Fruit fly (Drosophila melanogaster) whole organism, embryonic: Measurements from ENCODE around the gene CG34301.

ENCODE experiments used
- Bteb2 ChIP-seq: fragments of 200-800 bp; sonication (Bioruptor generic); optimal IDR thresholded peaks from 2 replicates; lab custom pipeline; 2016; ENCODE audit warnings: missing biosample characterization, missing genetic modification characterization
- CG10979 ChIP-seq: fragments of 200-800 bp; sonication (Bioruptor generic); optimal IDR thresholded peaks from 2 replicates; lab custom pipeline; 2018; ENCODE audit warnings: missing biosample characterization, mild to moderate bottlenecking, missing genetic modification characterization, moderate library complexity
- CG11247 ChIP-seq: fragments of 200-800 bp; sonication (Bioruptor generic); IDR thresholded peaks from 2 replicates; pipeline ENCODE4 v1.3.6; 2022; ENCODE audit warnings: missing biosample characterization, missing genetic modification characterization
- CG12071 ChIP-seq: fragments of 200-800 bp; sonication (Bioruptor generic); optimal IDR thresholded peaks from 3 replicates; lab custom pipeline; 2018; ENCODE audit warnings: missing biosample characterization, mild to moderate bottlenecking, missing genetic modification characterization
- CG15514 ChIP-seq: fragments of 200-800 bp; sonication (Bioruptor generic); optimal IDR thresholded peaks from 3 replicates; lab custom pipeline; 2017; ENCODE audit warnings: missing biosample characterization, missing genetic modification characterization, mild to moderate bottlenecking, moderate library complexity, missing genetic modification reagents
- CG15601 ChIP-seq: fragments of 200-800 bp; sonication (Bioruptor generic); optimal IDR thresholded peaks from 3 replicates; lab custom pipeline; 2019; ENCODE audit warnings: missing biosample characterization, mild to moderate bottlenecking, missing genetic modification characterization, moderate library complexity
- CG16779 ChIP-seq: fragments of 200-800 bp; sonication (Bioruptor generic); IDR thresholded peaks from 2 replicates; pipeline ENCODE4 v1.3.6; 2022; ENCODE audit warnings: missing biosample characterization, missing genetic modification characterization
- CG17802 ChIP-seq: fragments of 200-800 bp; sonication (Bioruptor generic); optimal IDR thresholded peaks from 2 replicates; lab custom pipeline; 2018; ENCODE audit warnings: missing biosample characterization, mild to moderate bottlenecking, missing genetic modification characterization, moderate library complexity
- CG2199 ChIP-seq: fragments of 200-800 bp; sonication (Bioruptor generic); IDR thresholded peaks from 3 replicates; pipeline ENCODE4 v1.3.6; 2022; ENCODE audit warnings: missing biosample characterization, missing genetic modification characterization
- CG2678 ChIP-seq: fragments of 200-800 bp; sonication (Bioruptor generic); optimal IDR thresholded peaks from 3 replicates; lab custom pipeline; 2019; ENCODE audit warnings: missing biosample characterization, mild to moderate bottlenecking, missing genetic modification characterization, moderate library complexity
- CG30431 ChIP-seq: fragments of 200-800 bp; sonication (Bioruptor generic); optimal IDR thresholded peaks from 2 replicates; lab custom pipeline; 2017; ENCODE audit warnings: missing biosample characterization, missing genetic modification characterization
- CG3995 ChIP-seq: fragments of 200-800 bp; sonication (Bioruptor generic); optimal IDR thresholded peaks from 3 replicates; lab custom pipeline; 2016; ENCODE audit warnings: missing biosample characterization, missing genetic modification characterization
- CG4404 ChIP-seq: fragments of 200-800 bp; sonication (Bioruptor generic); IDR thresholded peaks from 2 replicates; pipeline ENCODE4 v1.3.6; 2022; ENCODE audit warnings: missing biosample characterization, missing genetic modification characterization
- CG5953 ChIP-seq: fragments of 200-800 bp; sonication (Bioruptor generic); IDR thresholded peaks from 2 replicates; pipeline ENCODE4 v1.3.6; 2022; ENCODE audit warnings: missing biosample characterization, missing genetic modification characterization
- CG7271 ChIP-seq: fragments of 200-800 bp; sonication (Bioruptor generic); optimal IDR thresholded peaks from 2 replicates; lab custom pipeline; 2018; ENCODE audit warnings: missing biosample characterization, mild to moderate bottlenecking, missing genetic modification characterization, moderate library complexity
- CG7839 ChIP-seq: fragments of 200-800 bp; sonication (Bioruptor generic); optimal IDR thresholded peaks from 3 replicates; lab custom pipeline; 2018; ENCODE audit warnings: missing biosample characterization, mild to moderate bottlenecking, missing genetic modification characterization, moderate library complexity
- CG9215 ChIP-seq: fragments of 200-800 bp; sonication (Bioruptor generic); IDR thresholded peaks from 2 replicates; pipeline ENCODE4 v1.3.6; 2022; ENCODE audit warnings: missing biosample characterization, missing genetic modification characterization
- CG9876 ChIP-seq: fragments of 200-800 bp; sonication (Bioruptor generic); optimal IDR thresholded peaks from 2 replicates; lab custom pipeline; 2016; ENCODE audit warnings: missing biosample characterization, missing genetic modification characterization
- CkIIα-i1 ChIP-seq: fragments of 200-800 bp; sonication (Bioruptor generic); IDR thresholded peaks from 2 replicates; pipeline ENCODE4 v1.3.6; 2022; ENCODE audit warnings: missing biosample characterization, missing genetic modification characterization
- D ChIP-seq, 2 experiments: fragments of 200-800 bp in 1 of 2; fragments of >200 bp in 1 of 2; sonication (Bioruptor generic) in 1 of 2; optimal IDR thresholded peaks; 2 replicates in 1 of 2; 3 replicates in 1 of 2; lab custom pipeline; 2017; ENCODE audit warnings: mild to moderate bottlenecking in 1 of 2, missing biosample characterization in 1 of 2, missing genetic modification characterization in 1 of 2, missing genetic modification reagents in 1 of 2
- Dp ChIP-seq: fragments of 200-800 bp; sonication (Bioruptor generic); optimal IDR thresholded peaks from 2 replicates; lab custom pipeline; 2018; ENCODE audit warnings: missing biosample characterization, mild to moderate bottlenecking, missing genetic modification characterization, moderate library complexity
- E2f2 ChIP-seq: fragments of 200-800 bp; sonication (Bioruptor generic); IDR thresholded peaks from 2 replicates; pipeline ENCODE4 v1.3.6; 2022; ENCODE audit warnings: missing biosample characterization, missing genetic modification characterization
- Fer1 ChIP-seq: fragments of 200-800 bp; sonication (Bioruptor generic); optimal IDR thresholded peaks from 2 replicates; lab custom pipeline; 2017; ENCODE audit warnings: missing biosample characterization, mild to moderate bottlenecking, missing genetic modification characterization
- HHEX ChIP-seq: fragments of 200-800 bp; sonication (Bioruptor generic); optimal IDR thresholded peaks from 3 replicates; lab custom pipeline; 2017; ENCODE audit warnings: missing biosample characterization, mild to moderate bottlenecking, missing genetic modification characterization, missing genetic modification reagents
- HLH3B ChIP-seq: fragments of 200-800 bp; sonication (Bioruptor generic); IDR thresholded peaks from 2 replicates; pipeline ENCODE4 v1.3.6; 2022; ENCODE audit warnings: missing biosample characterization, missing genetic modification characterization
- HLHmδ ChIP-seq: fragments of 200-800 bp; sonication (Bioruptor generic); optimal IDR thresholded peaks from 2 replicates; lab custom pipeline; 2018; ENCODE audit warnings: missing biosample characterization, mild to moderate bottlenecking, missing genetic modification characterization, moderate library complexity
- HmgD ChIP-seq: fragments of 200-800 bp; sonication (Bioruptor generic); optimal IDR thresholded peaks from 3 replicates; lab custom pipeline; 2016; ENCODE audit warnings: missing biosample characterization, missing genetic modification characterization
- Lim3 ChIP-seq: fragments of 200-800 bp; sonication (Bioruptor generic); IDR thresholded peaks from 2 replicates; pipeline ENCODE4 v1.3.6; 2022; ENCODE audit warnings: missing biosample characterization, missing genetic modification characterization
- Scr ChIP-seq: fragments of 200-800 bp; sonication (Bioruptor generic); IDR thresholded peaks from 2 replicates; pipeline ENCODE4 v1.3.6; 2022; ENCODE audit warnings: missing biosample characterization, missing genetic modification characterization; ENCODE audit not compliant: partially characterized antibody
- Sry-β ChIP-seq: fragments of 200-800 bp; sonication (Bioruptor generic); optimal IDR thresholded peaks from 2 replicates; lab custom pipeline; 2018; ENCODE audit warnings: missing biosample characterization, mild to moderate bottlenecking, missing genetic modification characterization, moderate library complexity
- al ChIP-seq: fragments of 200-800 bp; sonication (Bioruptor generic); IDR thresholded peaks from 2 replicates; pipeline ENCODE4 v1.3.6; 2022; ENCODE audit warnings: missing biosample characterization, missing genetic modification characterization
- aop ChIP-seq: fragments of 200-800 bp; sonication (Bioruptor generic); IDR thresholded peaks from 2 replicates; pipeline ENCODE4 v1.3.6; 2022; ENCODE audit warnings: missing biosample characterization, missing genetic modification characterization
- ap ChIP-seq: fragments of 200-800 bp; sonication (Bioruptor generic); IDR thresholded peaks from 2 replicates; pipeline ENCODE4 v1.3.6; 2022; ENCODE audit warnings: missing biosample characterization, missing genetic modification characterization
- bcd ChIP-seq: fragments of 200-800 bp; sonication (Bioruptor generic); optimal IDR thresholded peaks from 2 replicates; lab custom pipeline; 2017; ENCODE audit warnings: missing biosample characterization, mild to moderate bottlenecking, missing genetic modification characterization
- dati ChIP-seq: fragments of 200-800 bp; sonication (Bioruptor generic); IDR thresholded peaks from 2 replicates; pipeline ENCODE4 v1.3.6; 2022; ENCODE audit warnings: missing biosample characterization, missing genetic modification characterization
- dm ChIP-seq: fragments of 200-800 bp; sonication (Bioruptor generic); optimal IDR thresholded peaks from 3 replicates; lab custom pipeline; 2016; ENCODE audit warnings: missing biosample characterization, missing genetic modification characterization
- esg ChIP-seq: fragments of 200-800 bp; sonication (Bioruptor generic); conservative IDR thresholded peaks from 2 replicates; pipeline ENCODE4 v1.3.6; 2022; ENCODE audit warnings: missing biosample characterization, missing genetic modification characterization
- ftz-f1 ChIP-seq: fragments of 200-800 bp; sonication (Bioruptor generic); optimal IDR thresholded peaks from 2 replicates; lab custom pipeline; 2016; ENCODE audit warnings: missing biosample characterization, missing genetic modification characterization
- nmo ChIP-seq: fragments of 200-800 bp; sonication (Bioruptor generic); optimal IDR thresholded peaks from 2 replicates; lab custom pipeline; 2018; ENCODE audit warnings: missing biosample characterization, mild to moderate bottlenecking, missing genetic modification characterization, moderate library complexity
- otp ChIP-seq: fragments of 200-800 bp; sonication (Bioruptor generic); IDR thresholded peaks from 3 replicates; pipeline ENCODE4, ENCODE4 v1.3.6; 2022; ENCODE audit warnings: missing biosample characterization, missing genetic modification characterization
- repo ChIP-seq: fragments of 200-800 bp; sonication (Bioruptor generic); optimal IDR thresholded peaks from 2 replicates; lab custom pipeline; 2016; ENCODE audit warnings: missing biosample characterization, missing genetic modification characterization
- row ChIP-seq: fragments of 200-800 bp; sonication (Bioruptor generic); IDR thresholded peaks from 3 replicates; pipeline ENCODE4 v1.3.6; 2022; ENCODE audit warnings: missing biosample characterization, missing genetic modification characterization
- run ChIP-seq: fragments of 200-800 bp; sonication (Bioruptor generic); optimal IDR thresholded peaks from 3 replicates; lab custom pipeline; 2018; ENCODE audit warnings: missing biosample characterization, mild to moderate bottlenecking, missing genetic modification characterization
- slbo ChIP-seq: fragments of 200-800 bp; sonication (Bioruptor generic); IDR thresholded peaks from 2 replicates; pipeline ENCODE4 v1.3.6; 2022; ENCODE audit warnings: missing biosample characterization, missing genetic modification characterization
- stc ChIP-seq: fragments of 200-800 bp; sonication (Bioruptor generic); IDR thresholded peaks from 2 replicates; pipeline ENCODE4 v1.3.6; 2022; ENCODE audit warnings: missing biosample characterization, missing genetic modification characterization
- tna ChIP-seq: fragments of 200-800 bp; sonication (Bioruptor generic); IDR thresholded peaks from 2 replicates; pipeline ENCODE4 v1.3.6; 2022; ENCODE audit warnings: missing biosample characterization, missing genetic modification characterization; ENCODE audit not compliant: partially characterized antibody
- trem ChIP-seq: fragments of 200-800 bp; optimal IDR thresholded peaks from 3 replicates; lab custom pipeline; 2019; ENCODE audit warnings: missing biosample characterization, mild to moderate bottlenecking, missing genetic modification characterization, moderate library complexity
- usp ChIP-seq: fragments of >200 bp; optimal IDR thresholded peaks from 2 replicates; lab custom pipeline; 2017; ENCODE audit warnings: missing biosample characterization, missing genetic modification characterization
- z ChIP-seq: fragments of 200-800 bp; sonication (Bioruptor generic); IDR thresholded peaks from 3 replicates; pipeline ENCODE4 v1.3.6; 2022; ENCODE audit warnings: missing biosample characterization, missing genetic modification characterization

The CG34301 gene

dm6 chr3R:8810397-8811184 is 37.4 kb downstream of the CG34301 start (continued):
- TF ChIP-seq trem = no peak
- TF ChIP-seq dm (GFP tag; lab: Kevin White, UChicago) = peak; percentile 59
- TF ChIP-seq E2f2 = peak; percentile 54; the same call in 1 of the 2 replicates
- TF ChIP-seq CG7839 (tag; lab: Kevin White, UChicago) = peak; percentile 75
- TF ChIP-seq Fer1 = peak; percentile 95
- no peak for TF ChIP-seq D (optimal IDR thresholded peaks at IDR 0.05; lab: Kevin White, UChicago)
- peak; percentile 61 for TF ChIP-seq D (GFP tag; optimal IDR thresholded peaks at IDR 0.05; lab: Kevin White, UChicago)
- no peak for TF ChIP-seq CG30431 (GFP tag; lab: Kevin White, UChicago)
- peak; percentile 25 for TF ChIP-seq CG17802 (tag; lab: Kevin White, UChicago)
- peak; percentile 63; the same call in 1 of the 3 replicates for TF ChIP-seq z (GFP tag; lab: Robert Waterston, UW)
- peak; percentile 47 for TF ChIP-seq CG10979 (tag; lab: Kevin White, UChicago)
- TF ChIP-seq Dp (GFP tag; lab: Kevin White, UChicago) = peak; percentile 1
- TF ChIP-seq dati = peak; percentile 57; the same call in 1 of the 2 replicates
- peak; percentile 27; the same call in 1 of the 2 replicates for TF ChIP-seq ap (GFP tag; lab: Robert Waterston, UW)
- TF ChIP-seq HHEX (GFP tag; lab: Kevin White, UChicago) = peak; percentile 93
- TF ChIP-seq nmo = peak; percentile 53
- peak; percentile 89 for TF ChIP-seq otp
- TF ChIP-seq CG3995 = peak; percentile 29
- no peak for TF ChIP-seq CkIIα-i1 (GFP tag; lab: Robert Waterston, UW)
- TF ChIP-seq CG15601 = peak; percentile 96
- TF ChIP-seq CG9876 (GFP tag; lab: Kevin White, UChicago) = peak; percentile 56
- TF ChIP-seq CG16779 (GFP tag; lab: Robert Waterston, UW) = peak; percentile 81
- peak; percentile 64 for TF ChIP-seq bcd (GFP tag; lab: Kevin White, UChicago)
- TF ChIP-seq slbo = peak; percentile 30; the same call in 1 of the 2 replicates
- peak; percentile 82 for TF ChIP-seq CG2678 (tag; lab: Kevin White, UChicago)
- TF ChIP-seq CG11247 (GFP tag; lab: Robert Waterston, UW) = peak; percentile 35; the same call in 1 of the 2 replicates
- TF ChIP-seq HLH3B (GFP tag; lab: Robert Waterston, UW) = peak; percentile 74; the same call in 1 of the 2 replicates
- TF ChIP-seq row (GFP tag; lab: Robert Waterston, UW) = no peak; the same call in 2 of the 3 replicates
- TF ChIP-seq CG15514 = peak; percentile 85
- no peak for TF ChIP-seq usp (GFP tag; lab: Kevin White, UChicago)
- peak; percentile 62 for TF ChIP-seq CG9215 (GFP tag; lab: Robert Waterston, UW)
- TF ChIP-seq esg = no peak
- TF ChIP-seq Sry-β (GFP tag; lab: Kevin White, UChicago) = peak; percentile 71
- TF ChIP-seq CG7271 = no peak
- TF ChIP-seq tna (GFP tag; lab: Robert Waterston, UW) = no peak
- peak; percentile 65 for TF ChIP-seq repo (GFP tag; lab: Kevin White, UChicago)
- no peak; the same call in 1 of the 2 replicates for TF ChIP-seq Lim3
- peak; percentile 65 for TF ChIP-seq al
- no peak for TF ChIP-seq ftz-f1 (GFP tag; lab: Kevin White, UChicago)
- TF ChIP-seq aop = peak; percentile 59; the same call in 1 of the 2 replicates
- peak; percentile 40 for TF ChIP-seq HmgD (GFP tag; lab: Kevin White, UChicago)
- TF ChIP-seq run = peak; percentile 77
- no peak for TF ChIP-seq Scr (GFP tag; lab: Robert Waterston, UW)
- TF ChIP-seq HLHmδ = peak; percentile 96
- peak; percentile 98 for TF ChIP-seq CG12071 (GFP tag; lab: Kevin White, UChicago)
- peak; percentile 84 for TF ChIP-seq CG2199
- TF ChIP-seq CG4404 (GFP tag; lab: Robert Waterston, UW) = no peak
- TF ChIP-seq stc = peak; percentile 64
- peak; percentile 76 for TF ChIP-seq CG5953
- peak; percentile 69 for TF ChIP-seq Bteb2 (GFP tag; lab: Kevin White, UChicago)
